Worm (Caenorhabditis elegans): ENCODE measurements around the gene Y75D11A.3.

ce11 chrX:1718479-1718878, 27.5 kb downstream of the Y75D11A.3 start, which contains the start of gene fbxa-53:
- TF ChIP-seq tlf-1 (GFP tag; optimal IDR thresholded peaks at IDR 0.05) = no peak
- no peak for TF ChIP-seq unc-130 (GFP tag; optimal IDR thresholded peaks at IDR 0.05)
- TF ChIP-seq sptf-2 (GFP tag; optimal IDR thresholded peaks at IDR 0.05) = no peak
- TF ChIP-seq lag-1 (GFP tag; IDR thresholded peaks at IDR 0.05) = no peak
- no peak for TF ChIP-seq sea-2 (GFP tag; IDR thresholded peaks at IDR 0.05)
- TF ChIP-seq madf-3 (GFP tag; IDR thresholded peaks at IDR 0.05) = no peak
- TF ChIP-seq unc-62 (GFP tag; optimal IDR thresholded peaks at IDR 0.05) = no peak
- no peak for TF ChIP-seq atf-7 (tag; optimal IDR thresholded peaks at IDR 0.05)
- TF ChIP-seq ccch-3 (GFP tag; optimal IDR thresholded peaks at IDR 0.05) = no peak

Data from whole organism, young adult.